Worm (Caenorhabditis elegans) whole organism, L2 larva: ENCODE data around the gene F37H8.5.

Experiments
- C34F6.9 ChIP-seq: fragments of 150-350 bp; optimal IDR thresholded peaks from 2 replicates; lab custom pipeline; 2014; ENCODE audit warnings: missing biosample characterization, missing genetic modification characterization
- F13H6.1 ChIP-seq: sonication (generic microtip); optimal IDR thresholded peaks from 2 replicates; lab custom pipeline; 2016; ENCODE audit warnings: missing genetic modification characterization, missing compliant biosample characterization
- R02D3.7 ChIP-seq: fragments of 150-350 bp; optimal IDR thresholded peaks from 2 replicates; lab custom pipeline; 2014; ENCODE audit warnings: missing biosample characterization, missing genetic modification characterization
- Y55F3AM.14 ChIP-seq: fragments of 200-800 bp; sonication (Bioruptor generic); optimal IDR thresholded peaks from 2 replicates; lab custom pipeline; 2018; ENCODE audit warnings: mild to moderate bottlenecking, missing genetic modification characterization, missing compliant biosample characterization
- ZK546.5 ChIP-seq: sonication (generic microtip); optimal IDR thresholded peaks from 2 replicates; lab custom pipeline; 2017; ENCODE audit warnings: missing biosample characterization, missing genetic modification characterization
- alr-1 ChIP-seq: fragments of 150-350 bp; optimal IDR thresholded peaks from 2 replicates; lab custom pipeline; 2014; ENCODE audit warnings: missing biosample characterization, missing genetic modification characterization
- aly-2 ChIP-seq: fragments of 150-350 bp; optimal IDR thresholded peaks from 2 replicates; lab custom pipeline; 2014; ENCODE audit warnings: missing biosample characterization, missing genetic modification characterization
- ama-1 ChIP-seq: fragments of 150-350 bp; optimal IDR thresholded peaks from 2 replicates; lab custom pipeline; 2018; ENCODE audit warnings: inconsistent platforms
- blmp-1 ChIP-seq: sonication (generic microtip); optimal IDR thresholded peaks from 2 replicates; lab custom pipeline; 2017; ENCODE audit warnings: missing genetic modification characterization, mild to moderate bottlenecking, missing compliant biosample characterization, antibody characterized with exemption, moderate library complexity; ENCODE audit not compliant: insufficient read depth
- ceh-16 ChIP-seq: fragments of 150-350 bp; optimal IDR thresholded peaks from 2 replicates; lab custom pipeline; 2014; ENCODE audit warnings: missing biosample characterization, missing genetic modification characterization
- ceh-82 ChIP-seq: fragments of 150-350 bp; optimal IDR thresholded peaks from 2 replicates; lab custom pipeline; 2014; ENCODE audit warnings: missing biosample characterization, missing genetic modification characterization
- crh-2 ChIP-seq: sonication (generic microtip); optimal IDR thresholded peaks from 2 replicates; lab custom pipeline; 2017; ENCODE audit warnings: missing biosample characterization, missing genetic modification characterization
- dmd-4 ChIP-seq: sonication (generic microtip); optimal IDR thresholded peaks from 2 replicates; lab custom pipeline; 2017; ENCODE audit warnings: missing biosample characterization, missing genetic modification characterization
- egl-27 ChIP-seq: sonication (generic microtip); optimal IDR thresholded peaks from 3 replicates; lab custom pipeline; 2017; ENCODE audit warnings: missing biosample characterization, missing genetic modification reagents, missing genetic modification characterization
- elt-1 ChIP-seq: fragments of 150-350 bp; optimal IDR thresholded peaks from 2 replicates; lab custom pipeline; 2014; ENCODE audit warnings: missing biosample characterization, missing genetic modification characterization
- elt-3 ChIP-seq: sonication (generic microtip); optimal IDR thresholded peaks from 2 replicates; lab custom pipeline; 2017; ENCODE audit warnings: missing biosample characterization, missing genetic modification characterization
- fos-1 ChIP-seq: fragments of 150-350 bp; optimal IDR thresholded peaks from 2 replicates; lab custom pipeline; 2014; ENCODE audit warnings: missing biosample characterization, missing genetic modification characterization
- gmeb-1 ChIP-seq: fragments of 150-350 bp; optimal IDR thresholded peaks from 2 replicates; lab custom pipeline; 2014; ENCODE audit warnings: missing biosample characterization, missing genetic modification characterization
- lin-11 ChIP-seq: fragments of 150-350 bp; sonication (generic microtip); optimal IDR thresholded peaks from 2 replicates; lab custom pipeline; 2014; ENCODE audit warnings: missing biosample characterization, missing genetic modification characterization, inconsistent platforms, mixed read lengths
- lin-13 ChIP-seq: fragments of 150-350 bp; optimal IDR thresholded peaks from 2 replicates; lab custom pipeline; 2014; ENCODE audit warnings: missing biosample characterization, missing genetic modification reagents, missing genetic modification characterization
- lin-39 ChIP-seq: fragments of 150-350 bp; optimal IDR thresholded peaks from 2 replicates; lab custom pipeline; 2014; ENCODE audit warnings: missing biosample characterization, missing genetic modification reagents, missing genetic modification characterization
- lsy-2 ChIP-seq, 2 experiments: fragments of 150-350 bp in 1 of 2; sonication (generic microtip) in 1 of 2; optimal IDR thresholded peaks; 2 replicates each; lab custom pipeline; 2014 to 2017; ENCODE audit warnings: missing biosample characterization in 2 of 2, missing genetic modification characterization in 2 of 2
- mab-5 ChIP-seq: fragments of 150-350 bp; optimal IDR thresholded peaks from 2 replicates; lab custom pipeline; 2014; ENCODE audit warnings: missing biosample characterization, missing genetic modification characterization
- mbf-1 ChIP-seq: sonication (generic microtip); optimal IDR thresholded peaks from 2 replicates; lab custom pipeline; 2017; ENCODE audit warnings: missing biosample characterization, missing genetic modification characterization
- mdl-1 ChIP-seq, 2 experiments: fragments of 150-350 bp in 1 of 2; sonication (generic microtip) in 1 of 2; optimal IDR thresholded peaks; 2 replicates each; lab custom pipeline; 2017; ENCODE audit warnings: missing biosample characterization in 2 of 2, missing genetic modification characterization in 2 of 2
- nhr-10 ChIP-seq: sonication (generic microtip); optimal IDR thresholded peaks from 2 replicates; lab custom pipeline; 2017; ENCODE audit warnings: missing biosample characterization, missing genetic modification characterization
- nhr-11 ChIP-seq: fragments of 150-350 bp; optimal IDR thresholded peaks from 2 replicates; lab custom pipeline; 2014; ENCODE audit warnings: missing biosample characterization, missing genetic modification characterization
- nhr-12 ChIP-seq: fragments of 150-350 bp; optimal IDR thresholded peaks from 2 replicates; lab custom pipeline; 2014; ENCODE audit warnings: missing biosample characterization, missing genetic modification characterization
- nhr-129 ChIP-seq: fragments of 150-350 bp; optimal IDR thresholded peaks from 2 replicates; lab custom pipeline; 2014; ENCODE audit warnings: missing biosample characterization, missing genetic modification characterization
- nhr-21 ChIP-seq: fragments of 150-350 bp; optimal IDR thresholded peaks from 2 replicates; lab custom pipeline; 2014; ENCODE audit warnings: missing biosample characterization, missing genetic modification characterization
- nhr-23 ChIP-seq: fragments of 150-350 bp; optimal IDR thresholded peaks from 2 replicates; lab custom pipeline; 2014; ENCODE audit warnings: missing biosample characterization, missing genetic modification reagents, missing genetic modification characterization
- nhr-237 ChIP-seq: fragments of 150-350 bp; optimal IDR thresholded peaks from 2 replicates; lab custom pipeline; 2014; ENCODE audit warnings: missing biosample characterization, missing genetic modification characterization
- nhr-25 ChIP-seq: fragments of 150-350 bp; sonication (generic microtip); optimal IDR thresholded peaks from 3 replicates; lab custom pipeline; 2014; ENCODE audit warnings: missing biosample characterization, missing genetic modification characterization
- nhr-77 ChIP-seq: fragments of 150-350 bp; optimal IDR thresholded peaks from 2 replicates; lab custom pipeline; 2014; ENCODE audit warnings: missing biosample characterization, missing genetic modification characterization
- peb-1 ChIP-seq: fragments of 150-350 bp; optimal IDR thresholded peaks from 2 replicates; lab custom pipeline; 2014; ENCODE audit warnings: missing biosample characterization, missing genetic modification characterization
- sem-4 ChIP-seq: fragments of 150-350 bp; optimal IDR thresholded peaks from 2 replicates; lab custom pipeline; 2014; ENCODE audit warnings: missing biosample characterization, missing genetic modification reagents, missing genetic modification characterization
- skn-1 ChIP-seq: sonication (generic microtip); optimal IDR thresholded peaks from 2 replicates; lab custom pipeline; 2017; ENCODE audit warnings: missing biosample characterization, missing genetic modification characterization
- sma-3 ChIP-seq: sonication (generic microtip); optimal IDR thresholded peaks from 2 replicates; lab custom pipeline; 2016; ENCODE audit warnings: missing genetic modification reagents, missing genetic modification characterization, missing compliant biosample characterization
- sma-9 ChIP-seq, 2 experiments: fragments of 150-350 bp in 1 of 2; sonication (generic microtip) in 1 of 2; optimal IDR thresholded peaks; 2 replicates each; lab custom pipeline; 2014 to 2016; ENCODE audit warnings: missing genetic modification characterization in 2 of 2, mild to moderate bottlenecking in 1 of 2, missing biosample characterization in 1 of 2, missing compliant biosample characterization in 1 of 2, missing genetic modification reagents in 1 of 2, moderate library complexity in 1 of 2
- snpc-4 ChIP-seq: fragments of 150-350 bp; optimal IDR thresholded peaks from 2 replicates; lab custom pipeline; 2014; ENCODE audit warnings: missing biosample characterization, missing genetic modification characterization
- unc-39 ChIP-seq: fragments of 150-350 bp; optimal IDR thresholded peaks from 2 replicates; lab custom pipeline; 2014; ENCODE audit warnings: missing biosample characterization, missing genetic modification characterization
- unc-55 ChIP-seq: fragments of 150-350 bp; sonication (generic microtip); optimal IDR thresholded peaks from 3 replicates; lab custom pipeline; 2014; ENCODE audit warnings: missing biosample characterization, missing genetic modification reagents, missing genetic modification characterization
- unc-62 ChIP-seq: fragments of 150-350 bp; optimal IDR thresholded peaks from 2 replicates; lab custom pipeline; 2014; ENCODE audit warnings: missing biosample characterization, missing genetic modification reagents, missing genetic modification characterization
- zag-1 ChIP-seq: fragments of 150-350 bp; optimal IDR thresholded peaks from 2 replicates; lab custom pipeline; 2014; ENCODE audit warnings: missing biosample characterization, missing genetic modification characterization
- ztf-1 ChIP-seq: fragments of 200-800 bp; sonication (Bioruptor generic); conservative IDR thresholded peaks from 2 replicates; pipeline ENCODE4 v1.3.6; 2022; ENCODE audit warnings: missing genetic modification characterization, missing compliant biosample characterization
- ztf-11 ChIP-seq: sonication (generic microtip); optimal IDR thresholded peaks from 2 replicates; lab custom pipeline; 2017; ENCODE audit warnings: missing biosample characterization, missing genetic modification characterization
- ztf-4 ChIP-seq: fragments of 150-350 bp; optimal IDR thresholded peaks from 2 replicates; lab custom pipeline; 2014; ENCODE audit warnings: missing biosample characterization, missing genetic modification characterization

The F37H8.5 gene

ce11 chrII:11205783-11206182, 17.8 kb downstream of the F37H8.5 start:
- TF ChIP-seq nhr-25 (tag; lab: Kevin White, UChicago) (peak; percentile 77), ceh-16 (tag; lab: Kevin White, UChicago) (peak; percentile 60), ztf-4 (tag; lab: Kevin White, UChicago) (no peak), blmp-1 (tag; lab: Kevin White, UChicago) (peak; percentile 83), alr-1 (tag; lab: Kevin White, UChicago) (no peak), sma-3 (GFP tag; lab: Kevin White, UChicago) (no peak)

- TF ChIP-seq nhr-11 (no peak), crh-2 (tag; lab: Kevin White, UChicago) (no peak), zag-1 (no peak), lin-13 (GFP tag; lab: Kevin White, UChicago) (no peak), unc-55 (GFP tag; lab: Kevin White, UChicago) (no peak), ztf-4 (tag; lab: Kevin White, UChicago) (no peak)
- TF ChIP-seq, all 48 proteins: peak for 0
Observed at ce11 chrII:11221771-11222355, 33.9 kb downstream of the F37H8.5 start, which contains the start of gene plpr-1. Gene plpr-1, plus strand, starts transcription at chrII:11222305.

ce11 chrII:11224045-11224481, 36.1 kb downstream of the F37H8.5 start:
- TF ChIP-seq nhr-77 (peak; percentile 58), nhr-10 (tag; lab: Kevin White, UChicago) (peak; percentile 31), unc-55 (GFP tag; lab: Kevin White, UChicago) (peak; percentile 67), blmp-1 (tag; lab: Kevin White, UChicago) (peak; percentile 24), mbf-1 (tag; lab: Kevin White, UChicago) (no peak), nhr-11 (no peak), R02D3.7 (tag; lab: Kevin White, UChicago) (peak; percentile 19), F13H6.1 (tag; lab: Kevin White, UChicago) (peak; percentile 59), dmd-4 (tag; lab: Kevin White, UChicago) (no peak), mdl-1 (tag; optimal IDR thresholded peaks at IDR 0.05; lab: Kevin White, UChicago) (no peak), ceh-82 (tag; lab: Kevin White, UChicago) (peak; percentile 22), unc-62 (GFP tag; lab: Kevin White, UChicago) (no peak), ama-1 (lab: Kevin White, UChicago) (peak; percentile 97), alr-1 (tag; lab: Kevin White, UChicago) (no peak), nhr-21 (tag; lab: Kevin White, UChicago) (peak; percentile 83), skn-1 (tag; lab: Kevin White, UChicago) (no peak), nhr-237 (peak; percentile 47), unc-39 (tag; lab: Kevin White, UChicago) (no peak), sma-9 (GFP tag; optimal IDR thresholded peaks at IDR 0.05; lab: Kevin White, UChicago) (peak; percentile 86), sma-9 (tag; optimal IDR thresholded peaks at IDR 0.05; lab: Kevin White, UChicago) (no peak), gmeb-1 (tag; lab: Kevin White, UChicago) (peak; percentile 82), nhr-129 (tag; lab: Kevin White, UChicago) (peak; percentile 46), egl-27 (tag; lab: Kevin White, UChicago) (peak; percentile 70), nhr-23 (tag; lab: Kevin White, UChicago) (no peak), sma-3 (GFP tag; lab: Kevin White, UChicago) (peak; percentile 86), ztf-11 (no peak), lin-11 (peak; percentile 34), ztf-1 (no peak), ztf-4 (tag; lab: Kevin White, UChicago) (no peak), aly-2 (no peak), snpc-4 (tag; lab: Kevin White, UChicago) (peak; percentile 99), lin-39 (tag; lab: Kevin White, UChicago) (no peak), elt-1 (tag; lab: Kevin White, UChicago) (no peak), sem-4 (tag; lab: Kevin White, UChicago) (no peak), crh-2 (tag; lab: Kevin White, UChicago) (peak; percentile 73), Y55F3AM.14 (peak; percentile 58), C34F6.9 (tag; lab: Kevin White, UChicago) (no peak), ceh-16 (tag; lab: Kevin White, UChicago) (peak; percentile 66), mab-5 (tag; lab: Kevin White, UChicago) (peak; percentile 42), elt-3 (tag; lab: Kevin White, UChicago) (no peak), fos-1 (peak; percentile 86), ZK546.5 (tag; lab: Kevin White, UChicago) (no peak), lin-13 (GFP tag; lab: Kevin White, UChicago) (peak; percentile 43), nhr-12 (no peak), nhr-25 (tag; lab: Kevin White, UChicago) (peak; percentile 43), peb-1 (tag; lab: Kevin White, UChicago) (no peak), zag-1 (peak; percentile 44), lsy-2 (tag; optimal IDR thresholded peaks at IDR 0.05; lab: Kevin White, UChicago) (peak; percentile 60 to 74)
